Worm (Caenorhabditis elegans) whole organism, L2 larva: ENCODE results near the gene ZK1010.2.
A peak's percentile ranks its signal among the peaks of the same experiment; 100 is the strongest.

Experiments
- C34F6.9 ChIP-seq: fragments of 150-350 bp; optimal IDR thresholded peaks from 2 replicates; lab custom pipeline; 2014; ENCODE audit warnings: missing biosample characterization, missing genetic modification characterization
- F13H6.1 ChIP-seq: sonication (generic microtip); optimal IDR thresholded peaks from 2 replicates; lab custom pipeline; 2016; ENCODE audit warnings: missing genetic modification characterization, missing compliant biosample characterization
- R02D3.7 ChIP-seq: fragments of 150-350 bp; optimal IDR thresholded peaks from 2 replicates; lab custom pipeline; 2014; ENCODE audit warnings: missing biosample characterization, missing genetic modification characterization
- Y55F3AM.14 ChIP-seq: fragments of 200-800 bp; sonication (Bioruptor generic); optimal IDR thresholded peaks from 2 replicates; lab custom pipeline; 2018; ENCODE audit warnings: mild to moderate bottlenecking, missing genetic modification characterization, missing compliant biosample characterization
- ZK546.5 ChIP-seq: sonication (generic microtip); optimal IDR thresholded peaks from 2 replicates; lab custom pipeline; 2017; ENCODE audit warnings: missing biosample characterization, missing genetic modification characterization
- alr-1 ChIP-seq: fragments of 150-350 bp; optimal IDR thresholded peaks from 2 replicates; lab custom pipeline; 2014; ENCODE audit warnings: missing biosample characterization, missing genetic modification characterization
- aly-2 ChIP-seq: fragments of 150-350 bp; optimal IDR thresholded peaks from 2 replicates; lab custom pipeline; 2014; ENCODE audit warnings: missing biosample characterization, missing genetic modification characterization
- ama-1 ChIP-seq: fragments of 150-350 bp; optimal IDR thresholded peaks from 2 replicates; lab custom pipeline; 2018; ENCODE audit warnings: inconsistent platforms
- blmp-1 ChIP-seq: sonication (generic microtip); optimal IDR thresholded peaks from 2 replicates; lab custom pipeline; 2017; ENCODE audit warnings: missing genetic modification characterization, mild to moderate bottlenecking, missing compliant biosample characterization, antibody characterized with exemption, moderate library complexity; ENCODE audit not compliant: insufficient read depth
- ceh-16 ChIP-seq: fragments of 150-350 bp; optimal IDR thresholded peaks from 2 replicates; lab custom pipeline; 2014; ENCODE audit warnings: missing biosample characterization, missing genetic modification characterization
- ceh-82 ChIP-seq: fragments of 150-350 bp; optimal IDR thresholded peaks from 2 replicates; lab custom pipeline; 2014; ENCODE audit warnings: missing biosample characterization, missing genetic modification characterization
- crh-2 ChIP-seq: sonication (generic microtip); optimal IDR thresholded peaks from 2 replicates; lab custom pipeline; 2017; ENCODE audit warnings: missing biosample characterization, missing genetic modification characterization
- dmd-4 ChIP-seq: sonication (generic microtip); optimal IDR thresholded peaks from 2 replicates; lab custom pipeline; 2017; ENCODE audit warnings: missing biosample characterization, missing genetic modification characterization
- egl-27 ChIP-seq: sonication (generic microtip); optimal IDR thresholded peaks from 3 replicates; lab custom pipeline; 2017; ENCODE audit warnings: missing biosample characterization, missing genetic modification reagents, missing genetic modification characterization
- elt-1 ChIP-seq: fragments of 150-350 bp; optimal IDR thresholded peaks from 2 replicates; lab custom pipeline; 2014; ENCODE audit warnings: missing biosample characterization, missing genetic modification characterization
- elt-3 ChIP-seq: sonication (generic microtip); optimal IDR thresholded peaks from 2 replicates; lab custom pipeline; 2017; ENCODE audit warnings: missing biosample characterization, missing genetic modification characterization
- fos-1 ChIP-seq: fragments of 150-350 bp; optimal IDR thresholded peaks from 2 replicates; lab custom pipeline; 2014; ENCODE audit warnings: missing biosample characterization, missing genetic modification characterization
- gmeb-1 ChIP-seq: fragments of 150-350 bp; optimal IDR thresholded peaks from 2 replicates; lab custom pipeline; 2014; ENCODE audit warnings: missing biosample characterization, missing genetic modification characterization
- lin-11 ChIP-seq: fragments of 150-350 bp; sonication (generic microtip); optimal IDR thresholded peaks from 2 replicates; lab custom pipeline; 2014; ENCODE audit warnings: missing biosample characterization, missing genetic modification characterization, inconsistent platforms, mixed read lengths
- lin-13 ChIP-seq: fragments of 150-350 bp; optimal IDR thresholded peaks from 2 replicates; lab custom pipeline; 2014; ENCODE audit warnings: missing biosample characterization, missing genetic modification reagents, missing genetic modification characterization
- lin-39 ChIP-seq: fragments of 150-350 bp; optimal IDR thresholded peaks from 2 replicates; lab custom pipeline; 2014; ENCODE audit warnings: missing biosample characterization, missing genetic modification reagents, missing genetic modification characterization
- lsy-2 ChIP-seq, 2 experiments: fragments of 150-350 bp in 1 of 2; sonication (generic microtip) in 1 of 2; optimal IDR thresholded peaks; 2 replicates each; lab custom pipeline; 2014 to 2017; ENCODE audit warnings: missing biosample characterization in 2 of 2, missing genetic modification characterization in 2 of 2
- mab-5 ChIP-seq: fragments of 150-350 bp; optimal IDR thresholded peaks from 2 replicates; lab custom pipeline; 2014; ENCODE audit warnings: missing biosample characterization, missing genetic modification characterization
- mbf-1 ChIP-seq: sonication (generic microtip); optimal IDR thresholded peaks from 2 replicates; lab custom pipeline; 2017; ENCODE audit warnings: missing biosample characterization, missing genetic modification characterization
- mdl-1 ChIP-seq, 2 experiments: fragments of 150-350 bp in 1 of 2; sonication (generic microtip) in 1 of 2; optimal IDR thresholded peaks; 2 replicates each; lab custom pipeline; 2017; ENCODE audit warnings: missing biosample characterization in 2 of 2, missing genetic modification characterization in 2 of 2
- nhr-10 ChIP-seq: sonication (generic microtip); optimal IDR thresholded peaks from 2 replicates; lab custom pipeline; 2017; ENCODE audit warnings: missing biosample characterization, missing genetic modification characterization
- nhr-11 ChIP-seq: fragments of 150-350 bp; optimal IDR thresholded peaks from 2 replicates; lab custom pipeline; 2014; ENCODE audit warnings: missing biosample characterization, missing genetic modification characterization
- nhr-12 ChIP-seq: fragments of 150-350 bp; optimal IDR thresholded peaks from 2 replicates; lab custom pipeline; 2014; ENCODE audit warnings: missing biosample characterization, missing genetic modification characterization
- nhr-129 ChIP-seq: fragments of 150-350 bp; optimal IDR thresholded peaks from 2 replicates; lab custom pipeline; 2014; ENCODE audit warnings: missing biosample characterization, missing genetic modification characterization
- nhr-21 ChIP-seq: fragments of 150-350 bp; optimal IDR thresholded peaks from 2 replicates; lab custom pipeline; 2014; ENCODE audit warnings: missing biosample characterization, missing genetic modification characterization
- nhr-23 ChIP-seq: fragments of 150-350 bp; optimal IDR thresholded peaks from 2 replicates; lab custom pipeline; 2014; ENCODE audit warnings: missing biosample characterization, missing genetic modification reagents, missing genetic modification characterization
- nhr-237 ChIP-seq: fragments of 150-350 bp; optimal IDR thresholded peaks from 2 replicates; lab custom pipeline; 2014; ENCODE audit warnings: missing biosample characterization, missing genetic modification characterization
- nhr-25 ChIP-seq: fragments of 150-350 bp; sonication (generic microtip); optimal IDR thresholded peaks from 3 replicates; lab custom pipeline; 2014; ENCODE audit warnings: missing biosample characterization, missing genetic modification characterization
- nhr-6 ChIP-seq: fragments of 150-350 bp; optimal IDR thresholded peaks from 2 replicates; lab custom pipeline; 2014; ENCODE audit warnings: missing biosample characterization, missing genetic modification characterization
- nhr-77 ChIP-seq: fragments of 150-350 bp; optimal IDR thresholded peaks from 2 replicates; lab custom pipeline; 2014; ENCODE audit warnings: missing biosample characterization, missing genetic modification characterization
- peb-1 ChIP-seq: fragments of 150-350 bp; optimal IDR thresholded peaks from 2 replicates; lab custom pipeline; 2014; ENCODE audit warnings: missing biosample characterization, missing genetic modification characterization
- sem-4 ChIP-seq: fragments of 150-350 bp; optimal IDR thresholded peaks from 2 replicates; lab custom pipeline; 2014; ENCODE audit warnings: missing biosample characterization, missing genetic modification reagents, missing genetic modification characterization
- skn-1 ChIP-seq: sonication (generic microtip); optimal IDR thresholded peaks from 2 replicates; lab custom pipeline; 2017; ENCODE audit warnings: missing biosample characterization, missing genetic modification characterization
- sma-3 ChIP-seq: sonication (generic microtip); optimal IDR thresholded peaks from 2 replicates; lab custom pipeline; 2016; ENCODE audit warnings: missing genetic modification reagents, missing genetic modification characterization, missing compliant biosample characterization
- sma-9 ChIP-seq, 2 experiments: fragments of 150-350 bp in 1 of 2; sonication (generic microtip) in 1 of 2; optimal IDR thresholded peaks; 2 replicates each; lab custom pipeline; 2014 to 2016; ENCODE audit warnings: missing genetic modification characterization in 2 of 2, mild to moderate bottlenecking in 1 of 2, missing biosample characterization in 1 of 2, missing compliant biosample characterization in 1 of 2, missing genetic modification reagents in 1 of 2, moderate library complexity in 1 of 2
- snpc-4 ChIP-seq: fragments of 150-350 bp; optimal IDR thresholded peaks from 2 replicates; lab custom pipeline; 2014; ENCODE audit warnings: missing biosample characterization, missing genetic modification characterization
- unc-39 ChIP-seq: fragments of 150-350 bp; optimal IDR thresholded peaks from 2 replicates; lab custom pipeline; 2014; ENCODE audit warnings: missing biosample characterization, missing genetic modification characterization
- unc-55 ChIP-seq: fragments of 150-350 bp; sonication (generic microtip); optimal IDR thresholded peaks from 3 replicates; lab custom pipeline; 2014; ENCODE audit warnings: missing biosample characterization, missing genetic modification reagents, missing genetic modification characterization
- unc-62 ChIP-seq: fragments of 150-350 bp; optimal IDR thresholded peaks from 2 replicates; lab custom pipeline; 2014; ENCODE audit warnings: missing biosample characterization, missing genetic modification reagents, missing genetic modification characterization
- zag-1 ChIP-seq: fragments of 150-350 bp; optimal IDR thresholded peaks from 2 replicates; lab custom pipeline; 2014; ENCODE audit warnings: missing biosample characterization, missing genetic modification characterization
- ztf-1 ChIP-seq: fragments of 200-800 bp; sonication (Bioruptor generic); conservative IDR thresholded peaks from 2 replicates; pipeline ENCODE4 v1.3.6; 2022; ENCODE audit warnings: missing genetic modification characterization, missing compliant biosample characterization
- ztf-11 ChIP-seq: sonication (generic microtip); optimal IDR thresholded peaks from 2 replicates; lab custom pipeline; 2017; ENCODE audit warnings: missing biosample characterization, missing genetic modification characterization
- ztf-4 ChIP-seq: fragments of 150-350 bp; optimal IDR thresholded peaks from 2 replicates; lab custom pipeline; 2014; ENCODE audit warnings: missing biosample characterization, missing genetic modification characterization

The ZK1010.2 gene

ce11 chrIII:12972398-12972797 lies 5.3 kb downstream of the ZK1010.2 start, which contains the start of gene bckd-1A:
Gene bckd-1A (minus strand): TSS chrIII:12972498.
- TF ChIP-seq sem-4 (tag; lab: Kevin White, UChicago) (no peak), mbf-1 (no peak), lin-39 (no peak), nhr-77 (tag; lab: Kevin White, UChicago) (no peak), aly-2 (tag; lab: Kevin White, UChicago) (no peak), elt-3 (no peak), elt-1 (no peak), ztf-1 (no peak), unc-62 (GFP tag; lab: Kevin White, UChicago) (no peak), nhr-129 (tag; lab: Kevin White, UChicago) (no peak), fos-1 (tag; lab: Kevin White, UChicago) (no peak), nhr-25 (tag; lab: Kevin White, UChicago) (no peak), ceh-82 (no peak), ZK546.5 (no peak), F13H6.1 (tag; lab: Kevin White, UChicago) (no peak), nhr-6 (tag; lab: Kevin White, UChicago) (no peak), mdl-1 (tag; optimal IDR thresholded peaks at IDR 0.05; lab: Kevin White, UChicago) (no peak), nhr-237 (tag; lab: Kevin White, UChicago) (no peak), skn-1 (no peak), R02D3.7 (tag; lab: Kevin White, UChicago) (no peak)

ce11 chrIII:12971828-12972379 lies 5.8 kb downstream of the ZK1010.2 start:
- TF ChIP-seq lin-39, result no peak
- TF ChIP-seq mab-5 (tag; lab: Kevin White, UChicago), result no peak
- TF ChIP-seq dmd-4 (tag; lab: Kevin White, UChicago), result no peak
- no peak for TF ChIP-seq nhr-21 (tag; lab: Kevin White, UChicago)
- TF ChIP-seq alr-1 (tag; lab: Kevin White, UChicago), result no peak
- TF ChIP-seq aly-2 (tag; lab: Kevin White, UChicago), result no peak
- TF ChIP-seq nhr-6 (tag; lab: Kevin White, UChicago), result no peak
- TF ChIP-seq blmp-1, result no peak
- no peak for TF ChIP-seq ZK546.5
- TF ChIP-seq R02D3.7 (tag; lab: Kevin White, UChicago), result no peak
- no peak for TF ChIP-seq F13H6.1 (tag; lab: Kevin White, UChicago)
- peak; percentile 6 for TF ChIP-seq lin-13 (GFP tag; lab: Kevin White, UChicago)
- TF ChIP-seq sem-4 (tag; lab: Kevin White, UChicago), result no peak
- no peak for TF ChIP-seq mdl-1 (tag; optimal IDR thresholded peaks at IDR 0.05; lab: Kevin White, UChicago)
- TF ChIP-seq C34F6.9 (tag; lab: Kevin White, UChicago), result peak; percentile 53
- no peak for TF ChIP-seq nhr-77 (tag; lab: Kevin White, UChicago)
- TF ChIP-seq sma-9 (GFP tag; optimal IDR thresholded peaks at IDR 0.05; lab: Kevin White, UChicago), result no peak
- no peak for TF ChIP-seq sma-9 (tag; optimal IDR thresholded peaks at IDR 0.05; lab: Kevin White, UChicago)
- no peak for TF ChIP-seq nhr-23 (tag; lab: Kevin White, UChicago)
- no peak for TF ChIP-seq snpc-4
- TF ChIP-seq nhr-11, result no peak
- no peak for TF ChIP-seq elt-1
- peak; percentile 26 for TF ChIP-seq unc-55
- TF ChIP-seq unc-39 (tag; lab: Kevin White, UChicago), result no peak
- TF ChIP-seq ceh-16 (tag; lab: Kevin White, UChicago), result no peak
- no peak for TF ChIP-seq unc-62 (GFP tag; lab: Kevin White, UChicago)
- TF ChIP-seq ztf-11 (tag; lab: Kevin White, UChicago), result no peak
- TF ChIP-seq ceh-82, result no peak
- TF ChIP-seq skn-1, result no peak
- no peak for TF ChIP-seq nhr-10 (tag; lab: Kevin White, UChicago)
- no peak for TF ChIP-seq lin-11
- peak; percentile 37 for TF ChIP-seq crh-2
- no peak for TF ChIP-seq peb-1 (tag; lab: Kevin White, UChicago)
- peak; percentile 34 for TF ChIP-seq gmeb-1 (tag; lab: Kevin White, UChicago)
- TF ChIP-seq lsy-2 (tag; optimal IDR thresholded peaks at IDR 0.05; lab: Kevin White, UChicago), result peak; percentile 55 to 81
- no peak for TF ChIP-seq ztf-1
- TF ChIP-seq zag-1 (tag; lab: Kevin White, UChicago), result no peak
- TF ChIP-seq sma-3 (GFP tag; lab: Kevin White, UChicago), result no peak
- TF ChIP-seq nhr-237 (tag; lab: Kevin White, UChicago), result no peak
- TF ChIP-seq mbf-1, result no peak
- peak; percentile 20 for TF ChIP-seq nhr-129 (tag; lab: Kevin White, UChicago)
- TF ChIP-seq egl-27, result no peak
- no peak for TF ChIP-seq ztf-4 (tag; lab: Kevin White, UChicago)
- TF ChIP-seq nhr-12 (tag; lab: Kevin White, UChicago), result no peak
- no peak for TF ChIP-seq Y55F3AM.14 (GFP tag; lab: Kevin White, UChicago)
- no peak for TF ChIP-seq ama-1 (lab: Kevin White, UChicago)
- TF ChIP-seq elt-3, result no peak
- no peak for TF ChIP-seq nhr-25 (tag; lab: Kevin White, UChicago)
- peak; percentile 38 for TF ChIP-seq fos-1 (tag; lab: Kevin White, UChicago)
- TF ChIP-seq, all 48 proteins: peak for 8
